Worm (Caenorhabditis elegans) whole organism, young adult: ENCODE measurements around the gene cpn-2.

Experiments
- Y53G8AR.9 ChIP-seq: fragments of 200-800 bp; sonication (Bioruptor generic); conservative IDR thresholded peaks from 2 replicates; pipeline ENCODE4 v1.3.6; 2022; ENCODE audit warnings: missing genetic modification reagents, missing genetic modification characterization, missing compliant biosample characterization
- ama-1 ChIP-seq, 3 experiments: fragments of 150-350 bp in 1 of 3; sonication (generic microtip) in 2 of 3; optimal IDR thresholded peaks; 2 replicates each; lab custom pipeline; 2014 to 2018; ENCODE audit warnings: missing biosample characterization in 2 of 3, missing genetic modification characterization in 2 of 3, missing genetic modification reagents in 2 of 3
- ccch-3 ChIP-seq: fragments of 200-800 bp; sonication (Bioruptor generic); optimal IDR thresholded peaks from 2 replicates; lab custom pipeline; 2018; ENCODE audit warnings: mild to moderate bottlenecking, missing genetic modification characterization, missing compliant biosample characterization
- egl-18 ChIP-seq: fragments of 200-800 bp; sonication (Bioruptor generic); IDR thresholded peaks from 2 replicates; pipeline ENCODE4 v1.3.6; 2022; ENCODE audit warnings: missing genetic modification reagents, missing genetic modification characterization, missing compliant biosample characterization
- let-607 ChIP-seq, 2 experiments: fragments of 200-800 bp in 1 of 2; sonication (Bioruptor generic) in 1 of 2; sonication (generic microtip) in 1 of 2; optimal IDR thresholded peaks; 2 replicates each; lab custom pipeline; 2016 to 2018; ENCODE audit warnings: mild to moderate bottlenecking in 2 of 2, missing compliant biosample characterization in 2 of 2, missing genetic modification characterization in 2 of 2, moderate library complexity in 2 of 2, missing genotype in 1 of 2
- lin-35 ChIP-seq, 3 experiments: fragments of 150-350 bp in 2 of 3; sonication (generic microtip) in 1 of 3; optimal IDR thresholded peaks; 2 replicates each; lab custom pipeline; 2014 to 2018; ENCODE audit warnings: missing biosample characterization in 3 of 3, missing genetic modification characterization in 3 of 3, missing genetic modification reagents in 3 of 3
- nhr-27 ChIP-seq: fragments of 200-800 bp; sonication (Bioruptor generic); optimal IDR thresholded peaks from 2 replicates; lab custom pipeline; 2018; ENCODE audit warnings: mild to moderate bottlenecking, missing genetic modification characterization, moderate library complexity, missing compliant biosample characterization
- sea-2 ChIP-seq: fragments of 200-800 bp; sonication (Bioruptor generic); IDR thresholded peaks from 2 replicates; pipeline ENCODE4 v1.3.6; 2022; ENCODE audit warnings: missing genetic modification characterization, missing compliant biosample characterization
- snpc-1.3 ChIP-seq: sonication (generic microtip); optimal IDR thresholded peaks from 2 replicates; lab custom pipeline; 2017; ENCODE audit warnings: missing genetic modification characterization, mild to moderate bottlenecking, missing compliant biosample characterization, antibody characterized with exemption, moderate library complexity, missing genotype, missing genetic modification reagents; ENCODE audit not compliant: insufficient read depth
- zim-3 ChIP-seq: sonication (generic microtip); optimal IDR thresholded peaks from 2 replicates; lab custom pipeline; 2017; ENCODE audit warnings: mild to moderate bottlenecking, missing genetic modification characterization, moderate library complexity, missing compliant biosample characterization
- ztf-25 ChIP-seq: fragments of 200-800 bp; sonication (Bioruptor generic); IDR thresholded peaks from 2 replicates; pipeline ENCODE4 v1.3.6; 2022; ENCODE audit warnings: missing genetic modification reagents, missing genetic modification characterization, missing compliant biosample characterization
- ztf-28 ChIP-seq: fragments of 200-800 bp; sonication (Bioruptor generic); IDR thresholded peaks from 2 replicates; pipeline ENCODE4 v1.3.6; 2022; ENCODE audit warnings: missing genetic modification reagents, missing genetic modification characterization, missing compliant biosample characterization

- TF ChIP-seq ztf-28 (GFP tag; lab: Robert Waterston, UW) (no peak), ccch-3 (GFP tag; lab: Kevin White, UChicago) (no peak), Y53G8AR.9 (no peak), lin-35 (GFP tag; optimal IDR thresholded peaks at IDR 0.05; lab: Kevin White, UChicago) (no peak), egl-18 (GFP tag; lab: Robert Waterston, UW) (no peak), let-607 (tag; optimal IDR thresholded peaks at IDR 0.05; lab: Kevin White, UChicago) (no peak), ama-1 (optimal IDR thresholded peaks at IDR 0.05; lab: Kevin White, UChicago) (no peak), ama-1 (GFP tag; optimal IDR thresholded peaks at IDR 0.05; lab: Kevin White, UChicago) (no peak), sea-2 (GFP tag; lab: Robert Waterston, UW) (no peak), snpc-1.3 (no peak), zim-3 (tag; lab: Kevin White, UChicago) (no peak), ztf-25 (GFP tag; lab: Robert Waterston, UW) (no peak), nhr-27 (no peak)
Observed at ce11 chrII:340224-340623, 2.6 kb downstream of the cpn-2 start, which contains the start of gene clc-31.
